Fruit fly (Drosophila melanogaster): ENCODE measurements around the gene TSG101.

TSG101 gene

dm6 chr3L:16893647-16894046, 51.6 kb downstream of the TSG101 start (continued):
- TF ChIP-seq CG8924 (tag; optimal IDR thresholded peaks at IDR 0.05) (peak; percentile 23), Fer1 (GFP tag; optimal IDR thresholded peaks at IDR 0.05) (peak; percentile 6), dmrt99B (tag; optimal IDR thresholded peaks at IDR 0.05) (peak; percentile 42), CG7556 (GFP tag; optimal IDR thresholded peaks at IDR 0.05) (peak; percentile 27), seq (GFP tag; IDR thresholded peaks at IDR 0.05) (0 out of 2 replicates have a peak, but pooled peaks have one; percentile 33), Rx (GFP tag; IDR thresholded peaks at IDR 0.05) (no peak), CrebB (tag; optimal IDR thresholded peaks at IDR 0.05) (no peak), jing (GFP tag; optimal IDR thresholded peaks at IDR 0.05) (no peak), Hr39 (optimal IDR thresholded peaks at IDR 0.05) (no peak), CG7786 (GFP tag; optimal IDR thresholded peaks at IDR 0.05) (peak; percentile 3), CG8290 (GFP tag; optimal IDR thresholded peaks at IDR 0.05) (no peak), CG8290 (tag; optimal IDR thresholded peaks at IDR 0.05) (peak in 1 of 2 experiments; percentile 14), crc (GFP tag; optimal IDR thresholded peaks at IDR 0.05) (no peak), CG12219 (GFP tag; optimal IDR thresholded peaks at IDR 0.05) (no peak), CG15269 (tag; optimal IDR thresholded peaks at IDR 0.05) (peak; percentile 33), CG3281 (GFP tag; optimal IDR thresholded peaks at IDR 0.05) (peak; percentile 35), CG1233 (GFP tag; optimal IDR thresholded peaks at IDR 0.05) (peak; percentile 0), CG11504 (tag; optimal IDR thresholded peaks at IDR 0.05) (peak; percentile 63), lov (optimal IDR thresholded peaks at IDR 0.05) (no peak), lov (GFP tag; IDR thresholded peaks at IDR 0.05) (no peak), HHEX (GFP tag; optimal IDR thresholded peaks at IDR 0.05) (peak; percentile 19)
